Worm (Caenorhabditis elegans): ENCODE data around the gene gstk-1.
A peak's percentile ranks its signal among the peaks of the same experiment; 100 is the strongest.

gstk-1 gene

DNA sequence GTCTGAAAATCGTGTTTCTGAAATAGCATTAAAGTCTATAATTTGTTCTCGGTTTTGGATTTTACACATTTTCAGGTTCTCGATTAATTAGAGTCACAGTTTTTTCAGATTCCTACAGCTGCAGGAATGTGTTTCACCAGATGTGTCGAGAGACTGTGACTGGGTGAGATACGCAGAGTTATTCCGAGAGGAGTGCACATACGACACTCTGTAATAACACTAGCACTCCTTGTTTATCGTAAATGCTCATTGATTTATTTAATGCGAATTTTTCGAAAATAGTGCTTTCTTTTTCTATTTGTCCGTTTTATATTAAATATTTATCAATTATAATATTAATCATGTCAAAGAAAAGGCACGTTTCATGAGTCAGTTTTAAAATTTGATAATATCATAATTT is 10.9 kb downstream of the gstk-1 start, which contains the start of gene ZK1320.11:
Gene ZK1320.11, plus strand, starts transcription at position 243 of the 400 bp plus-strand sequence.
- peak; percentile 43 for TF ChIP-seq hlh-8 (tag; optimal IDR thresholded peaks at IDR 0.05)
- TF ChIP-seq sox-2 (GFP tag; IDR thresholded peaks at IDR 0.05) = no peak
- no peak for TF ChIP-seq tbx-2 (tag; optimal IDR thresholded peaks at IDR 0.05)
- TF ChIP-seq pha-4 (tag; optimal IDR thresholded peaks at IDR 0.05) = no peak
- no peak for TF ChIP-seq lin-11 (tag; optimal IDR thresholded peaks at IDR 0.05)

ce11 chrII:9668959-9669358 is 12.5 kb downstream of the gstk-1 start, which contains the start of gene taf-8:
taf-8 (plus strand) TSS chrII:9669318.
- no peak for TF ChIP-seq unc-86 (tag; optimal IDR thresholded peaks at IDR 0.05)
- no peak for TF ChIP-seq lin-11 (tag; optimal IDR thresholded peaks at IDR 0.05)
- TF ChIP-seq unc-3 (GFP tag; conservative IDR thresholded peaks at IDR 0.05) = no peak
- TF ChIP-seq unc-3 (tag; optimal IDR thresholded peaks at IDR 0.05) = no peak
- no peak for TF ChIP-seq zip-5 (tag; optimal IDR thresholded peaks at IDR 0.05)
- TF ChIP-seq pat-9 (tag; optimal IDR thresholded peaks at IDR 0.05) = no peak
- no peak for TF ChIP-seq sdc-2 (tag; optimal IDR thresholded peaks at IDR 0.05)
- TF ChIP-seq eyg-1 (tag; optimal IDR thresholded peaks at IDR 0.05) = no peak
- no peak for TF ChIP-seq ref-2 (tag; optimal IDR thresholded peaks at IDR 0.05)
- no peak for TF ChIP-seq ama-1 (optimal IDR thresholded peaks at IDR 0.05)
- TF ChIP-seq dve-1 (tag; optimal IDR thresholded peaks at IDR 0.05) = no peak
- TF ChIP-seq fkh-10 (GFP tag; optimal IDR thresholded peaks at IDR 0.05) = no peak
- TF ChIP-seq tbx-2 (tag; optimal IDR thresholded peaks at IDR 0.05) = no peak
- no peak for TF ChIP-seq ceh-22 (tag; optimal IDR thresholded peaks at IDR 0.05)
- no peak for TF ChIP-seq pag-3 (tag; optimal IDR thresholded peaks at IDR 0.05; ENCODE audit: borderline replicate concordance)
- peak; percentile 10 for TF ChIP-seq elt-2 (tag; optimal IDR thresholded peaks at IDR 0.05)
- peak; percentile 20 for TF ChIP-seq unc-42 (tag; optimal IDR thresholded peaks at IDR 0.05)
- no peak for TF ChIP-seq hlh-8 (tag; optimal IDR thresholded peaks at IDR 0.05)
- TF ChIP-seq nhr-232 (tag; optimal IDR thresholded peaks at IDR 0.05) = no peak
- TF ChIP-seq npax-4 (tag; optimal IDR thresholded peaks at IDR 0.05) = no peak
- TF ChIP-seq syd-9 (tag; optimal IDR thresholded peaks at IDR 0.05) = no peak
- TF ChIP-seq ceh-31 (tag; optimal IDR thresholded peaks at IDR 0.05) = peak; percentile 1
- TF ChIP-seq hlh-30 (tag; optimal IDR thresholded peaks at IDR 0.05; ENCODE audit: insufficient read depth) = no peak
- no peak for TF ChIP-seq T23F11.4 (GFP tag; optimal IDR thresholded peaks at IDR 0.05)
- no peak for TF ChIP-seq nhr-11 (tag; optimal IDR thresholded peaks at IDR 0.05)
- TF ChIP-seq pha-2 (tag; optimal IDR thresholded peaks at IDR 0.05) = no peak
- no peak for TF ChIP-seq ceh-6 (GFP tag; optimal IDR thresholded peaks at IDR 0.05)
- TF ChIP-seq ceh-48 (tag; optimal IDR thresholded peaks at IDR 0.05) = peak; percentile 67
- no peak for TF ChIP-seq ceh-24 (tag; optimal IDR thresholded peaks at IDR 0.05)
- TF ChIP-seq unc-55 (GFP tag; optimal IDR thresholded peaks at IDR 0.05) = no peak
- no peak for TF ChIP-seq C38D4.7 (GFP tag; optimal IDR thresholded peaks at IDR 0.05)
- no peak for TF ChIP-seq nfya-1 (tag; optimal IDR thresholded peaks at IDR 0.05)
- TF ChIP-seq ahr-1 (tag; optimal IDR thresholded peaks at IDR 0.05) = no peak

ce11 chrII:9671308-9671707 is 14.8 kb downstream of the gstk-1 start, which contains the start of gene ZK1320.7:
ZK1320.7 (plus strand) TSS chrII:9671608.
- TF ChIP-seq ceh-2 (tag; optimal IDR thresholded peaks at IDR 0.05) = no peak
- no peak for TF ChIP-seq sox-4 (tag; optimal IDR thresholded peaks at IDR 0.05)
- TF ChIP-seq pha-2 (tag; optimal IDR thresholded peaks at IDR 0.05) = no peak
- no peak for TF ChIP-seq ceh-34 (tag; optimal IDR thresholded peaks at IDR 0.05)
- TF ChIP-seq pax-1 (tag; optimal IDR thresholded peaks at IDR 0.05) = no peak
- no peak for TF ChIP-seq ceh-14 (tag; optimal IDR thresholded peaks at IDR 0.05)
- TF ChIP-seq elt-4 (tag; optimal IDR thresholded peaks at IDR 0.05) = no peak
- TF ChIP-seq C38D4.7 (GFP tag; optimal IDR thresholded peaks at IDR 0.05) = no peak
- no peak for TF ChIP-seq unc-55 (GFP tag; optimal IDR thresholded peaks at IDR 0.05)
- TF ChIP-seq eyg-1 (tag; optimal IDR thresholded peaks at IDR 0.05) = no peak
- TF ChIP-seq sox-2 (GFP tag; IDR thresholded peaks at IDR 0.05) = no peak
- no peak for TF ChIP-seq hlh-13 (GFP tag; optimal IDR thresholded peaks at IDR 0.05)
- TF ChIP-seq tbx-2 (tag; optimal IDR thresholded peaks at IDR 0.05) = no peak
- TF ChIP-seq hlh-6 (tag; optimal IDR thresholded peaks at IDR 0.05) = no peak
- TF ChIP-seq ceh-6 (GFP tag; optimal IDR thresholded peaks at IDR 0.05) = no peak
- TF ChIP-seq mec-3 (tag; optimal IDR thresholded peaks at IDR 0.05; ENCODE audit: borderline replicate concordance) = no peak
- no peak for TF ChIP-seq ceh-48 (tag; optimal IDR thresholded peaks at IDR 0.05)
- no peak for TF ChIP-seq lim-6 (tag; optimal IDR thresholded peaks at IDR 0.05)
- TF ChIP-seq ahr-1 (tag; optimal IDR thresholded peaks at IDR 0.05) = no peak
